Worm (Caenorhabditis elegans): Measurements from ENCODE around the gene sir-2.1.

Gene sir-2.1

ce11 chrIV:10366018-10366417, at the start of gene sir-2.1:
TSS of gene sir-2.1 (minus strand) at chrIV:10366229.
- TF ChIP-seq hmbx-1 (tag; optimal IDR thresholded peaks at IDR 0.05) (no peak), flt-1 (GFP tag; IDR thresholded peaks at IDR 0.05) (no peak), ets-7 (tag; optimal IDR thresholded peaks at IDR 0.05) (no peak), aly-1 (tag; optimal IDR thresholded peaks at IDR 0.05) (no peak), tbx-37 (GFP tag; conservative IDR thresholded peaks at IDR 0.05) (no peak), ama-1 (optimal IDR thresholded peaks at IDR 0.05) (no peak), B0310.2 (tag; optimal IDR thresholded peaks at IDR 0.05) (no peak), pes-1 (GFP tag; IDR thresholded peaks at IDR 0.05) (no peak), hnd-1 (tag; optimal IDR thresholded peaks at IDR 0.05) (no peak), ceh-13 (GFP tag; optimal IDR thresholded peaks at IDR 0.05) (no peak), scrt-1 (GFP tag; IDR thresholded peaks at IDR 0.05) (no peak), tra-4 (tag; optimal IDR thresholded peaks at IDR 0.05) (no peak), ceh-36 (tag; optimal IDR thresholded peaks at IDR 0.05) (no peak), hmg-4 (GFP tag; optimal IDR thresholded peaks at IDR 0.05) (no peak)

- TF ChIP-seq pes-1 (GFP tag; IDR thresholded peaks at IDR 0.05) (no peak), hmbx-1 (tag; optimal IDR thresholded peaks at IDR 0.05) (no peak), ceh-13 (GFP tag; optimal IDR thresholded peaks at IDR 0.05) (no peak), tbx-37 (GFP tag; conservative IDR thresholded peaks at IDR 0.05) (no peak), F13C5.2 (tag; optimal IDR thresholded peaks at IDR 0.05) (no peak), aly-1 (tag; optimal IDR thresholded peaks at IDR 0.05) (no peak), hmg-4 (GFP tag; optimal IDR thresholded peaks at IDR 0.05) (no peak), B0310.2 (tag; optimal IDR thresholded peaks at IDR 0.05) (no peak), ceh-36 (tag; optimal IDR thresholded peaks at IDR 0.05) (no peak), scrt-1 (GFP tag; IDR thresholded peaks at IDR 0.05) (no peak), tbx-11 (GFP tag; IDR thresholded peaks at IDR 0.05) (no peak), flt-1 (GFP tag; IDR thresholded peaks at IDR 0.05) (no peak), tra-4 (tag; optimal IDR thresholded peaks at IDR 0.05) (no peak), sea-1 (GFP tag; conservative IDR thresholded peaks at IDR 0.05) (no peak), ets-7 (tag; optimal IDR thresholded peaks at IDR 0.05) (no peak), hnd-1 (tag; optimal IDR thresholded peaks at IDR 0.05) (no peak), ama-1 (optimal IDR thresholded peaks at IDR 0.05) (no peak)
Measured at ce11 chrIV:10413828-10414227, 47.8 kb upstream of the sir-2.1 start, which contains the start of gene R10H10.7. TSS of gene R10H10.7 (minus strand) at chrIV:10413928.

- no peak for TF ChIP-seq sea-1 (GFP tag; conservative IDR thresholded peaks at IDR 0.05)
- TF ChIP-seq tbx-11 (GFP tag; IDR thresholded peaks at IDR 0.05), result no peak
- no peak for TF ChIP-seq tbx-37 (GFP tag; conservative IDR thresholded peaks at IDR 0.05)
- no peak for TF ChIP-seq B0310.2 (tag; optimal IDR thresholded peaks at IDR 0.05)
- no peak for TF ChIP-seq aly-1 (tag; optimal IDR thresholded peaks at IDR 0.05)
- no peak for TF ChIP-seq hnd-1 (tag; optimal IDR thresholded peaks at IDR 0.05)
- TF ChIP-seq scrt-1 (GFP tag; IDR thresholded peaks at IDR 0.05), result no peak
- TF ChIP-seq ets-7 (tag; optimal IDR thresholded peaks at IDR 0.05), result no peak
Measured at ce11 chrIV:10409377-10409776, 43.3 kb upstream of the sir-2.1 start, which contains the start of gene rfk-1. TSS of gene rfk-1 (minus strand) at chrIV:10409477.

ce11 chrIV:10403193-10404058, 37.4 kb upstream of the sir-2.1 start, which contains the start of gene gpa-7:
TSS of gene gpa-7 (plus strand) at chrIV:10404008.
- TF ChIP-seq hmg-4 (GFP tag; optimal IDR thresholded peaks at IDR 0.05) (no peak), F13C5.2 (tag; optimal IDR thresholded peaks at IDR 0.05) (peak; percentile 56), aly-1 (tag; optimal IDR thresholded peaks at IDR 0.05) (peak; percentile 56), tbx-11 (GFP tag; IDR thresholded peaks at IDR 0.05) (0 out of 2 replicates have a peak, but pooled peaks have one; percentile 34), ama-1 (optimal IDR thresholded peaks at IDR 0.05) (no peak)

- no peak for TF ChIP-seq pes-1 (GFP tag; IDR thresholded peaks at IDR 0.05)
Measured at ce11 chrIV:10398244-10398643, 32.2 kb upstream of the sir-2.1 start.

- TF ChIP-seq tbx-37 (GFP tag; conservative IDR thresholded peaks at IDR 0.05) (no peak), flt-1 (GFP tag; IDR thresholded peaks at IDR 0.05) (no peak), hmg-4 (GFP tag; optimal IDR thresholded peaks at IDR 0.05) (no peak), ets-7 (tag; optimal IDR thresholded peaks at IDR 0.05) (no peak), F13C5.2 (tag; optimal IDR thresholded peaks at IDR 0.05) (no peak), aly-1 (tag; optimal IDR thresholded peaks at IDR 0.05) (no peak), ama-1 (optimal IDR thresholded peaks at IDR 0.05) (no peak), sea-1 (GFP tag; conservative IDR thresholded peaks at IDR 0.05) (no peak), B0310.2 (tag; optimal IDR thresholded peaks at IDR 0.05) (no peak), pes-1 (GFP tag; IDR thresholded peaks at IDR 0.05) (no peak), scrt-1 (GFP tag; IDR thresholded peaks at IDR 0.05) (no peak), hnd-1 (tag; optimal IDR thresholded peaks at IDR 0.05) (no peak), hmbx-1 (tag; optimal IDR thresholded peaks at IDR 0.05) (no peak), tra-4 (tag; optimal IDR thresholded peaks at IDR 0.05) (no peak)
Measured at ce11 chrIV:10396827-10397226, 30.8 kb upstream of the sir-2.1 start.

ce11 chrIV:10394858-10395257, 28.8 kb upstream of the sir-2.1 start, which contains the start of gene R10H10.4:
TSS of gene R10H10.4 (minus strand) at chrIV:10394958.
- no peak for TF ChIP-seq ceh-36 (tag; optimal IDR thresholded peaks at IDR 0.05)
- TF ChIP-seq scrt-1 (GFP tag; IDR thresholded peaks at IDR 0.05), result no peak

- TF ChIP-seq ama-1 (optimal IDR thresholded peaks at IDR 0.05), result no peak
- no peak for TF ChIP-seq tra-4 (tag; optimal IDR thresholded peaks at IDR 0.05)
- TF ChIP-seq ceh-36 (tag; optimal IDR thresholded peaks at IDR 0.05), result no peak
- no peak for TF ChIP-seq aly-1 (tag; optimal IDR thresholded peaks at IDR 0.05)
- no peak for TF ChIP-seq flt-1 (GFP tag; IDR thresholded peaks at IDR 0.05)
- no peak for TF ChIP-seq scrt-1 (GFP tag; IDR thresholded peaks at IDR 0.05)
- no peak for TF ChIP-seq hmbx-1 (tag; optimal IDR thresholded peaks at IDR 0.05)
- no peak for TF ChIP-seq tbx-11 (GFP tag; IDR thresholded peaks at IDR 0.05)
- TF ChIP-seq ets-7 (tag; optimal IDR thresholded peaks at IDR 0.05), result no peak
- TF ChIP-seq hnd-1 (tag; optimal IDR thresholded peaks at IDR 0.05), result no peak
- TF ChIP-seq pes-1 (GFP tag; IDR thresholded peaks at IDR 0.05), result no peak
- no peak for TF ChIP-seq hmg-4 (GFP tag; optimal IDR thresholded peaks at IDR 0.05)
- no peak for TF ChIP-seq B0310.2 (tag; optimal IDR thresholded peaks at IDR 0.05)
- TF ChIP-seq F13C5.2 (tag; optimal IDR thresholded peaks at IDR 0.05), result no peak
- TF ChIP-seq tbx-37 (GFP tag; conservative IDR thresholded peaks at IDR 0.05), result no peak
- no peak for TF ChIP-seq sea-1 (GFP tag; conservative IDR thresholded peaks at IDR 0.05)
Measured at ce11 chrIV:10391827-10392226, 25.8 kb upstream of the sir-2.1 start, which contains the start of gene spe-26. TSS of gene spe-26 (minus strand) at chrIV:10391927.

Data from whole organism, early embryonic.